Worm (Caenorhabditis elegans): ENCODE results near the gene eif-3.B.

DNA sequence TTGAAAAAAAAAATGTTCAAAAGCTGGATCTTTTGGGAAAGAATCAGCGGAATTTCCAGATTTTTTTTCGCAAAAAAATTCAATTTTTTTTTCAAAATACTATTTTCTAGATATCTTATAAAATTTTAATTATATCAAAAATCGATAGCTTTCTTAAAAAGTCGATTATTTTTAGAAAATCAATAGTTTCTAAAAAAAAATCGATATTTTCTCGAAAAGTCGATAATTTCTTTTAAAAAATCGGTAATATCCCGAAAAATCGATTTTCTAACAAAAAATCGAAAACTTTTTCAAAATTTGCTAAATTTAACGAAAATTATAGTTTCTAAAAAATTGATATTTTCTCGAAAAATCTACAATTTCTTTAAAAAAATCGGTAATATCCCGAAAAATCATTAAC lies 26.4 kb upstream of the eif-3.B start:
- TF ChIP-seq ceh-34 (tag; optimal IDR thresholded peaks at IDR 0.05) (no peak), ref-2 (tag; optimal IDR thresholded peaks at IDR 0.05) (no peak), ama-1 (optimal IDR thresholded peaks at IDR 0.05) (no peak), pha-2 (tag; optimal IDR thresholded peaks at IDR 0.05) (no peak), hlh-30 (tag; optimal IDR thresholded peaks at IDR 0.05; ENCODE audit: insufficient read depth) (no peak), dmd-4 (tag; optimal IDR thresholded peaks at IDR 0.05; ENCODE audit: borderline replicate concordance) (no peak)

Measured in whole organism, late embryonic.